Worm (Caenorhabditis elegans): ENCODE results near the gene F23H11.7.

ce11 chrIII:883595-883994 lies 35.6 kb downstream of the F23H11.7 start:
- TF ChIP-seq nhr-76 (tag; optimal IDR thresholded peaks at IDR 0.05) (no peak), pqm-1 (tag; optimal IDR thresholded peaks at IDR 0.05) (no peak), dpl-1 (GFP tag; optimal IDR thresholded peaks at IDR 0.05) (no peak), lin-13 (GFP tag; optimal IDR thresholded peaks at IDR 0.05) (no peak), nhr-28 (tag; optimal IDR thresholded peaks at IDR 0.05) (no peak), blmp-1 (tag; optimal IDR thresholded peaks at IDR 0.05) (no peak), ceh-8 (GFP tag; optimal IDR thresholded peaks at IDR 0.05) (no peak), nhr-71 (tag; optimal IDR thresholded peaks at IDR 0.05) (no peak), pag-3 (tag; optimal IDR thresholded peaks at IDR 0.05; ENCODE audit: borderline replicate concordance, insufficient read depth) (no peak), nhr-11 (tag; optimal IDR thresholded peaks at IDR 0.05) (no peak), isw-1 (GFP tag; IDR thresholded peaks at IDR 0.05) (no peak), F16B12.6 (tag; optimal IDR thresholded peaks at IDR 0.05) (no peak), unc-62 (GFP tag; optimal IDR thresholded peaks at IDR 0.05) (no peak), rnt-1 (tag; optimal IDR thresholded peaks at IDR 0.05) (no peak)
